Worm (Caenorhabditis elegans) whole organism, L1 larva: ENCODE results near the gene srd-44.

Experiments
- C16A3.4 ChIP-seq: fragments of 150-350 bp; optimal IDR thresholded peaks from 2 replicates; lab custom pipeline; 2014; ENCODE audit warnings: missing biosample characterization, missing genetic modification characterization
- F16B12.6 ChIP-seq: fragments of 150-350 bp; optimal IDR thresholded peaks from 2 replicates; lab custom pipeline; 2014; ENCODE audit warnings: missing biosample characterization, missing genetic modification characterization
- aha-1 ChIP-seq: fragments of 150-350 bp; optimal IDR thresholded peaks from 2 replicates; lab custom pipeline; 2014; ENCODE audit warnings: missing biosample characterization, missing genetic modification characterization
- ceh-63 ChIP-seq: fragments of 200-800 bp; sonication (Bioruptor generic); optimal IDR thresholded peaks from 2 replicates; lab custom pipeline; 2018; ENCODE audit warnings: mild to moderate bottlenecking, missing genetic modification characterization, missing compliant biosample characterization
- ceh-8 ChIP-seq: fragments of 200-800 bp; sonication (Bioruptor generic); optimal IDR thresholded peaks from 2 replicates; lab custom pipeline; 2018; ENCODE audit warnings: mild to moderate bottlenecking, missing genetic modification characterization, moderate library complexity, missing compliant biosample characterization
- ceh-82 ChIP-seq, 3 experiments: fragments of 150-350 bp in 1 of 3; sonication (generic microtip) in 2 of 3; optimal IDR thresholded peaks; 2 replicates each; lab custom pipeline; 2014 to 2017; ENCODE audit warnings: missing biosample characterization in 3 of 3, missing genetic modification characterization in 3 of 3
- ces-1 ChIP-seq: fragments of 150-350 bp; optimal IDR thresholded peaks from 2 replicates; lab custom pipeline; 2014; ENCODE audit warnings: missing biosample characterization, missing genetic modification reagents, missing genetic modification characterization
- dpl-1 ChIP-seq, 3 experiments: fragments of 150-350 bp in 2 of 3; sonication (generic microtip) in 1 of 3; optimal IDR thresholded peaks; 2 replicates each; lab custom pipeline; 2014 to 2017; ENCODE audit warnings: missing biosample characterization in 3 of 3, missing genetic modification characterization in 3 of 3, missing genetic modification reagents in 3 of 3
- dsc-1 ChIP-seq: sonication (generic microtip); optimal IDR thresholded peaks from 2 replicates; lab custom pipeline; 2016; ENCODE audit warnings: mild to moderate bottlenecking, missing genetic modification characterization, missing compliant biosample characterization
- efl-3 ChIP-seq: fragments of 200-800 bp; sonication (Bioruptor generic); optimal IDR thresholded peaks from 2 replicates; lab custom pipeline; 2018; ENCODE audit warnings: mild to moderate bottlenecking, missing genetic modification characterization, missing compliant biosample characterization
- egl-13 ChIP-seq: sonication (generic microtip); optimal IDR thresholded peaks from 2 replicates; lab custom pipeline; 2016; ENCODE audit warnings: missing genotype, missing genetic modification reagents, missing genetic modification characterization, missing compliant biosample characterization
- ets-5 ChIP-seq: fragments of 200-800 bp; sonication (Bioruptor generic); IDR thresholded peaks from 2 replicates; pipeline ENCODE4 v1.3.6; 2022; ENCODE audit warnings: missing genetic modification characterization, missing compliant biosample characterization
- fkh-10 ChIP-seq: sonication (generic microtip); optimal IDR thresholded peaks from 2 replicates; lab custom pipeline; 2017; ENCODE audit warnings: missing biosample characterization, missing genetic modification reagents, missing genetic modification characterization
- fkh-4 ChIP-seq: sonication (generic microtip); optimal IDR thresholded peaks from 2 replicates; lab custom pipeline; 2016; ENCODE audit warnings: missing compliant biosample characterization, missing genetic modification characterization, borderline replicate concordance
- fkh-8 ChIP-seq: sonication (generic microtip); optimal IDR thresholded peaks from 2 replicates; lab custom pipeline; 2016; ENCODE audit warnings: mild to moderate bottlenecking, missing genetic modification characterization, missing compliant biosample characterization
- grh-1 ChIP-seq: fragments of 200-800 bp; sonication (Bioruptor generic); IDR thresholded peaks from 2 replicates; pipeline ENCODE4 v1.3.6; 2022; ENCODE audit warnings: missing genetic modification reagents, missing genetic modification characterization, missing compliant biosample characterization
- hlh-17 ChIP-seq: fragments of 200-800 bp; sonication (Bioruptor generic); optimal IDR thresholded peaks from 2 replicates; lab custom pipeline; 2018; ENCODE audit warnings: missing genetic modification characterization, mild to moderate bottlenecking, missing compliant biosample characterization, moderate library complexity, borderline replicate concordance
- hlh-4 ChIP-seq: sonication (generic microtip); optimal IDR thresholded peaks from 2 replicates; lab custom pipeline; 2016; ENCODE audit warnings: mild to moderate bottlenecking, missing genetic modification characterization, missing compliant biosample characterization
- irx-1 ChIP-seq: sonication (generic microtip); optimal IDR thresholded peaks from 2 replicates; lab custom pipeline; 2016; ENCODE audit warnings: missing genetic modification characterization, missing compliant biosample characterization
- isw-1 ChIP-seq: fragments of 200-800 bp; sonication (Bioruptor generic); IDR thresholded peaks from 2 replicates; pipeline ENCODE4 v1.3.6; 2022; ENCODE audit warnings: missing genetic modification characterization, missing compliant biosample characterization
- lin-13 ChIP-seq: fragments of 150-350 bp; optimal IDR thresholded peaks from 2 replicates; lab custom pipeline; 2014; ENCODE audit warnings: missing biosample characterization, missing genetic modification reagents, missing genetic modification characterization
- lin-14 ChIP-seq: fragments of 200-800 bp; sonication (Bioruptor generic); optimal IDR thresholded peaks from 2 replicates; lab custom pipeline; 2018; ENCODE audit warnings: mild to moderate bottlenecking, missing genetic modification characterization, moderate library complexity, missing compliant biosample characterization
- lin-35 ChIP-seq, 2 experiments: fragments of 150-350 bp; optimal IDR thresholded peaks; 2 replicates each; lab custom pipeline; 2014; ENCODE audit warnings: missing biosample characterization in 2 of 2, missing genetic modification characterization in 2 of 2, missing genetic modification reagents in 2 of 2
- lin-39 ChIP-seq: fragments of 150-350 bp; optimal IDR thresholded peaks from 2 replicates; lab custom pipeline; 2014; ENCODE audit warnings: missing biosample characterization, missing genetic modification reagents, missing genetic modification characterization
- lir-3 ChIP-seq: sonication (generic microtip); optimal IDR thresholded peaks from 2 replicates; lab custom pipeline; 2016; ENCODE audit warnings: mild to moderate bottlenecking, missing genetic modification characterization, moderate library complexity, missing compliant biosample characterization; ENCODE audit not compliant: poor library complexity
- lsy-2 ChIP-seq, 2 experiments: fragments of 150-350 bp; optimal IDR thresholded peaks; 2 replicates each; lab custom pipeline; 2014; ENCODE audit warnings: missing biosample characterization in 2 of 2, missing genetic modification characterization in 2 of 2
- mab-9 ChIP-seq: fragments of 200-800 bp; sonication (Bioruptor generic); IDR thresholded peaks from 2 replicates; pipeline ENCODE4 v1.3.6; 2022; ENCODE audit warnings: missing genetic modification reagents, missing genetic modification characterization, missing compliant biosample characterization
- mdl-1 ChIP-seq, 2 experiments: fragments of 150-350 bp; optimal IDR thresholded peaks; 2 replicates each; lab custom pipeline; 2014 to 2017; ENCODE audit warnings: missing biosample characterization in 2 of 2, missing genetic modification characterization in 2 of 2, inconsistent platforms in 1 of 2
- mep-1 ChIP-seq: fragments of 150-350 bp; optimal IDR thresholded peaks from 2 replicates; lab custom pipeline; 2014; ENCODE audit warnings: missing biosample characterization, missing genetic modification characterization
- nhr-11 ChIP-seq: fragments of 150-350 bp; optimal IDR thresholded peaks from 2 replicates; lab custom pipeline; 2014; ENCODE audit warnings: missing biosample characterization, missing genetic modification characterization
- nhr-12 ChIP-seq: sonication (generic microtip); optimal IDR thresholded peaks from 2 replicates; lab custom pipeline; 2017; ENCODE audit warnings: missing biosample characterization, missing genetic modification characterization
- nhr-19 ChIP-seq: fragments of 200-800 bp; sonication (Bioruptor generic); conservative IDR thresholded peaks from 2 replicates; pipeline ENCODE4 v1.3.6; 2022; ENCODE audit warnings: missing genetic modification characterization, missing compliant biosample characterization
- nhr-237 ChIP-seq: fragments of 150-350 bp; optimal IDR thresholded peaks from 2 replicates; lab custom pipeline; 2014; ENCODE audit warnings: missing biosample characterization, missing genetic modification characterization
- nhr-28 ChIP-seq: fragments of 150-350 bp; optimal IDR thresholded peaks from 2 replicates; lab custom pipeline; 2014; ENCODE audit warnings: missing biosample characterization, missing genetic modification characterization
- nhr-47 ChIP-seq: sonication (generic microtip); optimal IDR thresholded peaks from 2 replicates; lab custom pipeline; 2016; ENCODE audit warnings: mild to moderate bottlenecking, missing genetic modification characterization, moderate library complexity, missing compliant biosample characterization
- nhr-71 ChIP-seq: sonication (generic microtip); optimal IDR thresholded peaks from 2 replicates; lab custom pipeline; 2016; ENCODE audit warnings: mild to moderate bottlenecking, missing genetic modification characterization, moderate library complexity, missing compliant biosample characterization
- nhr-77 ChIP-seq: fragments of 150-350 bp; optimal IDR thresholded peaks from 2 replicates; lab custom pipeline; 2014; ENCODE audit warnings: missing biosample characterization, missing genetic modification characterization
- nhr-85 ChIP-seq: sonication (generic microtip); peaks from one replicate; lab custom pipeline; 2016; ENCODE audit warnings: missing genetic modification characterization, inconsistent platforms, missing compliant biosample characterization
- nhr-90 ChIP-seq: sonication (generic microtip); optimal IDR thresholded peaks from 2 replicates; lab custom pipeline; 2016; ENCODE audit warnings: mild to moderate bottlenecking, missing genetic modification characterization, missing compliant biosample characterization; ENCODE audit not compliant: poor library complexity
- pax-3 ChIP-seq: fragments of 200-800 bp; sonication (Bioruptor generic); optimal IDR thresholded peaks from 2 replicates; lab custom pipeline; 2018; ENCODE audit warnings: mild to moderate bottlenecking, missing genetic modification characterization, moderate library complexity, missing compliant biosample characterization
- pqm-1 ChIP-seq: sonication (generic microtip); optimal IDR thresholded peaks from 3 replicates; lab custom pipeline; 2017; ENCODE audit warnings: missing biosample characterization, missing genetic modification characterization
- rnt-1 ChIP-seq: sonication (generic microtip); optimal IDR thresholded peaks from 2 replicates; lab custom pipeline; 2016; ENCODE audit warnings: mild to moderate bottlenecking, missing genetic modification characterization, moderate library complexity, missing compliant biosample characterization
- skn-1 ChIP-seq: fragments of 150-350 bp; optimal IDR thresholded peaks from 2 replicates; lab custom pipeline; 2014; ENCODE audit warnings: missing biosample characterization, missing genetic modification characterization
- sox-4 ChIP-seq: sonication (generic microtip); optimal IDR thresholded peaks from 2 replicates; lab custom pipeline; 2016; ENCODE audit warnings: missing genetic modification characterization, missing compliant biosample characterization
- sptf-1 ChIP-seq: fragments of 150-350 bp; optimal IDR thresholded peaks from 2 replicates; lab custom pipeline; 2014; ENCODE audit warnings: missing biosample characterization, missing genetic modification characterization
- sup-37 ChIP-seq: fragments of 200-800 bp; sonication (Bioruptor generic); optimal IDR thresholded peaks from 2 replicates; lab custom pipeline; 2018; ENCODE audit warnings: mild to moderate bottlenecking, missing genetic modification characterization, missing compliant biosample characterization
- unc-130 ChIP-seq: fragments of 150-350 bp; optimal IDR thresholded peaks from 2 replicates; lab custom pipeline; 2017; ENCODE audit warnings: missing biosample characterization, missing genetic modification characterization, inconsistent platforms
- unc-30 ChIP-seq: sonication (generic microtip); optimal IDR thresholded peaks from 2 replicates; lab custom pipeline; 2017; ENCODE audit warnings: missing biosample characterization, missing genetic modification characterization
- unc-62 ChIP-seq: fragments of 150-350 bp; optimal IDR thresholded peaks from 2 replicates; lab custom pipeline; 2014; ENCODE audit warnings: missing biosample characterization, missing genetic modification reagents, missing genetic modification characterization
- unc-86 ChIP-seq: sonication (generic microtip); optimal IDR thresholded peaks from 2 replicates; lab custom pipeline; 2016; ENCODE audit warnings: missing genetic modification characterization, missing compliant biosample characterization
- zip-4 ChIP-seq: fragments of 200-800 bp; sonication (Bioruptor generic); optimal IDR thresholded peaks from 2 replicates; lab custom pipeline; 2018; ENCODE audit warnings: mild to moderate bottlenecking, missing genetic modification characterization, moderate library complexity, missing compliant biosample characterization
- ztf-11 ChIP-seq, 2 experiments: sonication (generic microtip); optimal IDR thresholded peaks; 2 replicates each; lab custom pipeline; 2016 to 2017; ENCODE audit warnings: missing genetic modification characterization in 2 of 2, missing biosample characterization in 1 of 2, missing compliant biosample characterization in 1 of 2
- ztf-4 ChIP-seq: fragments of 150-350 bp; optimal IDR thresholded peaks from 2 replicates; lab custom pipeline; 2014; ENCODE audit warnings: missing biosample characterization, missing genetic modification characterization

The srd-44 gene

ce11 chrX:12367498-12367897 lies 29.3 kb downstream of the srd-44 start:
- TF ChIP-seq ets-5 (GFP tag; lab: Robert Waterston, UW) (no peak), nhr-77 (tag; lab: Kevin White, UChicago) (peak; percentile 16), lin-13 (peak; percentile 11), grh-1 (GFP tag; lab: Robert Waterston, UW) (no peak), nhr-90 (tag; lab: Kevin White, UChicago) (peak; percentile 17), sup-37 (GFP tag; lab: Kevin White, UChicago) (no peak), hlh-4 (no peak), unc-130 (tag; lab: Kevin White, UChicago) (peak; percentile 29), efl-3 (GFP tag; lab: Kevin White, UChicago) (no peak), unc-86 (tag; lab: Kevin White, UChicago) (no peak), mab-9 (GFP tag; lab: Robert Waterston, UW) (0 out of 2 replicates have a peak, but pooled peaks have one; percentile 20), sptf-1 (no peak), dsc-1 (tag; lab: Kevin White, UChicago) (peak; percentile 53), nhr-12 (tag; lab: Kevin White, UChicago) (no peak), lsy-2 (tag; optimal IDR thresholded peaks at IDR 0.05; lab: Kevin White, UChicago) (no peak), egl-13 (no peak), hlh-17 (GFP tag; lab: Kevin White, UChicago) (no peak), nhr-11 (tag; lab: Kevin White, UChicago) (no peak), ztf-4 (tag; lab: Kevin White, UChicago) (no peak), fkh-8 (tag; lab: Kevin White, UChicago) (no peak), unc-62 (GFP tag; lab: Kevin White, UChicago) (no peak), ceh-8 (GFP tag; lab: Kevin White, UChicago) (no peak), ceh-63 (no peak), F16B12.6 (tag; lab: Kevin White, UChicago) (no peak), ceh-82 (tag; optimal IDR thresholded peaks at IDR 0.05; lab: Kevin White, UChicago) (peak; percentile 36 to 61 (median 61)), fkh-4 (tag; lab: Kevin White, UChicago) (no peak), irx-1 (tag; lab: Kevin White, UChicago) (peak; percentile 22), pqm-1 (tag; lab: Kevin White, UChicago) (no peak), nhr-28 (no peak), nhr-47 (tag; lab: Kevin White, UChicago) (no peak), dpl-1 (GFP tag; optimal IDR thresholded peaks at IDR 0.05; lab: Kevin White, UChicago) (no peak), skn-1 (peak; percentile 33), isw-1 (no peak), sox-4 (tag; lab: Kevin White, UChicago) (no peak), nhr-19 (GFP tag; lab: Robert Waterston, UW) (peak; percentile 56), mdl-1 (tag; optimal IDR thresholded peaks at IDR 0.05; lab: Kevin White, UChicago) (peak in 1 of 2 experiments; percentile 45), aha-1 (tag; lab: Kevin White, UChicago) (no peak), lin-14 (peak; percentile 42), fkh-10 (GFP tag; lab: Kevin White, UChicago) (no peak), unc-30 (tag; lab: Kevin White, UChicago) (no peak), ztf-11 (tag; optimal IDR thresholded peaks at IDR 0.05; lab: Kevin White, UChicago) (no peak), rnt-1 (tag; lab: Kevin White, UChicago) (peak; percentile 74), mep-1 (tag; lab: Kevin White, UChicago) (peak; percentile 57), lir-3 (tag; lab: Kevin White, UChicago) (no peak), zip-4 (GFP tag; lab: Kevin White, UChicago) (no peak), C16A3.4 (tag; lab: Kevin White, UChicago) (peak; percentile 41), nhr-237 (tag; lab: Kevin White, UChicago) (no peak), ces-1 (GFP tag; lab: Kevin White, UChicago) (no peak), nhr-85 (tag; lab: Kevin White, UChicago) (peak; percentile 43), lin-39 (tag; lab: Kevin White, UChicago) (no peak), pax-3 (no peak), nhr-71 (tag; lab: Kevin White, UChicago) (peak; percentile 47), lin-35 (GFP tag; optimal IDR thresholded peaks at IDR 0.05; lab: Kevin White, UChicago) (peak in 1 of 2 experiments; percentile 55)
